Fruit fly (Drosophila melanogaster): ENCODE measurements around the gene CG7523.

Gene CG7523

dm6 chr3R:17682244-17682773 is 11.6 kb upstream of the CG7523 start, which contains the start of the genes alt and CG7655:
Gene alt, minus strand, starts transcription at chr3R:17682515.
Gene CG7655, plus strand, starts transcription at chr3R:17682669.
- peak; percentile 3 for TF ChIP-seq twi (tag; optimal IDR thresholded peaks at IDR 0.05)
- TF ChIP-seq B-H2 (GFP tag; optimal IDR thresholded peaks at IDR 0.05) = no peak
- TF ChIP-seq CG15696 (tag; optimal IDR thresholded peaks at IDR 0.05) = no peak
- TF ChIP-seq CG11085 (GFP tag; IDR thresholded peaks at IDR 0.05) = no peak
- TF ChIP-seq CG34224 (GFP tag; IDR thresholded peaks at IDR 0.05; ENCODE audit: partially characterized antibody) = no peak
- no peak for TF ChIP-seq ci (GFP tag; IDR thresholded peaks at IDR 0.05)
- no peak for TF ChIP-seq ssp (GFP tag; IDR thresholded peaks at IDR 0.05)
- TF ChIP-seq run (tag; optimal IDR thresholded peaks at IDR 0.05) = no peak
- TF ChIP-seq CG7786 (GFP tag; optimal IDR thresholded peaks at IDR 0.05) = peak; percentile 9
- TF ChIP-seq CG8281 (tag; optimal IDR thresholded peaks at IDR 0.05) = no peak
- peak; percentile 29 for TF ChIP-seq grau (tag; optimal IDR thresholded peaks at IDR 0.05)
- no peak for TF ChIP-seq row (GFP tag; IDR thresholded peaks at IDR 0.05)
- no peak for TF ChIP-seq croc (GFP tag; conservative IDR thresholded peaks at IDR 0.05)
- TF ChIP-seq Ets97D (GFP tag; optimal IDR thresholded peaks at IDR 0.05) = peak; percentile 95
- peak; percentile 66 for TF ChIP-seq stwl (tag; optimal IDR thresholded peaks at IDR 0.05)
- TF ChIP-seq ham (GFP tag; IDR thresholded peaks at IDR 0.05) = no peak
- TF ChIP-seq CG3726 (GFP tag; IDR thresholded peaks at IDR 0.05) = no peak
- TF ChIP-seq CG8924 (tag; optimal IDR thresholded peaks at IDR 0.05) = peak; percentile 66
- no peak for TF ChIP-seq CG15479 (GFP tag; optimal IDR thresholded peaks at IDR 0.05)
- peak; percentile 91 for TF ChIP-seq Med (GFP tag)
- peak; percentile 6 for TF ChIP-seq D (optimal IDR thresholded peaks at IDR 0.05)
- TF ChIP-seq D (GFP tag; optimal IDR thresholded peaks at IDR 0.05) = no peak
- TF ChIP-seq insv (GFP tag; optimal IDR thresholded peaks at IDR 0.05) = peak in 1 of 2 experiments; percentile 65
- peak; percentile 46 for TF ChIP-seq CG13624 (GFP tag; optimal IDR thresholded peaks at IDR 0.05)
- TF ChIP-seq CG14050 (GFP tag; IDR thresholded peaks at IDR 0.05) = no peak
- TF ChIP-seq dmrt11E (tag; optimal IDR thresholded peaks at IDR 0.05) = no peak
- peak; percentile 67 for TF ChIP-seq CG17186 (GFP tag; optimal IDR thresholded peaks at IDR 0.05)
- TF ChIP-seq nerfin-2 (GFP tag; IDR thresholded peaks at IDR 0.05; ENCODE audit: partially characterized antibody) = no peak
- peak; percentile 75 for TF ChIP-seq kay (GFP tag; optimal IDR thresholded peaks at IDR 0.05)
- no peak for TF ChIP-seq Ptx1 (GFP tag; IDR thresholded peaks at IDR 0.05)
- TF ChIP-seq Fer2 (tag; optimal IDR thresholded peaks at IDR 0.05) = no peak
- TF ChIP-seq Lim3 (GFP tag; IDR thresholded peaks at IDR 0.05) = no peak
- no peak for TF ChIP-seq CG14667 (GFP tag; IDR thresholded peaks at IDR 0.05)
- peak; percentile 92 for TF ChIP-seq MESR4 (GFP tag; optimal IDR thresholded peaks at IDR 0.05)
- peak; percentile 75 for TF ChIP-seq sens (GFP tag)
- TF ChIP-seq CG12299 (tag; optimal IDR thresholded peaks at IDR 0.05) = peak; percentile 23
- no peak for TF ChIP-seq dysf (GFP tag; IDR thresholded peaks at IDR 0.05)
- TF ChIP-seq CG2116 (GFP tag; optimal IDR thresholded peaks at IDR 0.05) = peak; percentile 66
- no peak for TF ChIP-seq CG32772 (GFP tag; IDR thresholded peaks at IDR 0.05)
- no peak for TF ChIP-seq CG10654 (GFP tag; optimal IDR thresholded peaks at IDR 0.05)
- peak; percentile 74 for TF ChIP-seq Sry-δ (GFP tag; optimal IDR thresholded peaks at IDR 0.05)
- TF ChIP-seq HHEX (GFP tag; optimal IDR thresholded peaks at IDR 0.05) = no peak
- TF ChIP-seq CG11247 (GFP tag; IDR thresholded peaks at IDR 0.05) = no peak
- TF ChIP-seq eve (GFP tag; optimal IDR thresholded peaks at IDR 0.05) = no peak
- TF ChIP-seq CG12659 (GFP tag; optimal IDR thresholded peaks at IDR 0.05) = peak; percentile 88
- TF ChIP-seq Atf6 (GFP tag; IDR thresholded peaks at IDR 0.05) = no peak
- no peak for TF ChIP-seq CG18476 (GFP tag; optimal IDR thresholded peaks at IDR 0.05)
- TF ChIP-seq CG6254 (GFP tag; optimal IDR thresholded peaks at IDR 0.05) = no peak
- TF ChIP-seq CG13894 (tag; optimal IDR thresholded peaks at IDR 0.05) = peak; percentile 74
- peak; percentile 32 for TF ChIP-seq Dip3 (GFP tag; optimal IDR thresholded peaks at IDR 0.05)
- TF ChIP-seq pzg (GFP tag; optimal IDR thresholded peaks at IDR 0.05) = peak; percentile 100
- no peak for TF ChIP-seq jigr1 (GFP tag; IDR thresholded peaks at IDR 0.05)
